Worm (Caenorhabditis elegans): Measurements from ENCODE around the gene T02C1.1.

DNA sequence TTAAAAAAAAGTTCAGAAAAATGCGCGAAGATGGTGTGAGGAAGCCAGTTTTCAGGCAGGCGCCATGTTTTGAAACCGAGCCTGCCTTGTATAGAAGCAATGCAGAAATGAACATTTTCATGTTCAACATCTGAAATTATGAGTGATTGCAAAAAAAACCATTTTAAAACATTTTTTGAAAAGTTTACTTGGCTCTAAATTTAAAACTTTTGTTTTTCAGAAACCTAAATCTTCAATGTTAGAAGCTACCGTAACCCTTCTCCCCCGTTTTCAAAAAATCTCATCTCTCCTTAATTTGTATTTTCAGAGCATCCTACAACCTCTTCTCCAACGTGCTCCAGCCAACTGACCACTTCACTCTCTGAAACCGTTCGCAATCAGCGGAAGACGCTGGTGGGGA lies 34.2 kb downstream of the T02C1.1 start, which contains the start of gene fozi-1:
- TF ChIP-seq elt-4 (tag; optimal IDR thresholded peaks at IDR 0.05) (no peak), tbx-2 (tag; optimal IDR thresholded peaks at IDR 0.05) (no peak)

Data from whole organism, late embryonic.